Worm (Caenorhabditis elegans) whole organism, mixed stage, embryonic: ENCODE results near the gene srh-5.

Experiments used
- M03D4.4 ChIP-seq: sonication (generic microtip); optimal IDR thresholded peaks from 2 replicates; lab custom pipeline; 2017; ENCODE audit warnings: mild to moderate bottlenecking, missing genetic modification characterization, missing compliant biosample characterization
- bed-3 ChIP-seq: fragments of 200-800 bp; sonication (Bioruptor generic); optimal IDR thresholded peaks from 3 replicates; lab custom pipeline; 2018; ENCODE audit warnings: mild to moderate bottlenecking, missing genetic modification characterization, moderate library complexity, missing compliant biosample characterization
- blmp-1 ChIP-seq: fragments of 150-350 bp; optimal IDR thresholded peaks from 2 replicates; lab custom pipeline; 2014; ENCODE audit warnings: missing biosample characterization, missing genetic modification characterization
- ceh-39 ChIP-seq: fragments of 150-350 bp; optimal IDR thresholded peaks from 2 replicates; lab custom pipeline; 2014; ENCODE audit warnings: missing biosample characterization, missing genetic modification characterization
- ceh-43 ChIP-seq: fragments of 200-800 bp; sonication (Bioruptor generic); optimal IDR thresholded peaks from 2 replicates; lab custom pipeline; 2018; ENCODE audit warnings: mild to moderate bottlenecking, missing genetic modification characterization, moderate library complexity, missing compliant biosample characterization
- ceh-83 ChIP-seq: fragments of 200-800 bp; sonication (Bioruptor generic); optimal IDR thresholded peaks from 2 replicates; lab custom pipeline; 2018; ENCODE audit warnings: mild to moderate bottlenecking, missing genetic modification characterization, missing compliant biosample characterization
- ces-1 ChIP-seq: fragments of 150-350 bp; optimal IDR thresholded peaks from 2 replicates; lab custom pipeline; 2014; ENCODE audit warnings: missing biosample characterization, missing genetic modification reagents, missing genetic modification characterization
- elt-1 ChIP-seq: sonication (generic microtip); optimal IDR thresholded peaks from 2 replicates; lab custom pipeline; 2017; ENCODE audit warnings: missing genetic modification characterization, mild to moderate bottlenecking, missing compliant biosample characterization, antibody characterized with exemption, moderate library complexity, borderline replicate concordance; ENCODE audit not compliant: insufficient read depth
- elt-3 ChIP-seq: fragments of 150-350 bp; optimal IDR thresholded peaks from 2 replicates; lab custom pipeline; 2014; ENCODE audit warnings: missing biosample characterization, missing genetic modification characterization
- hlh-1 ChIP-seq: fragments of 150-350 bp; optimal IDR thresholded peaks from 2 replicates; lab custom pipeline; 2014; ENCODE audit warnings: missing biosample characterization, missing genetic modification reagents, missing genetic modification characterization
- lin-13 ChIP-seq: fragments of 150-350 bp; optimal IDR thresholded peaks from 2 replicates; lab custom pipeline; 2014; ENCODE audit warnings: missing biosample characterization, missing genetic modification characterization
- lin-32 ChIP-seq: fragments of 200-800 bp; sonication (Bioruptor generic); optimal IDR thresholded peaks from 2 replicates; lab custom pipeline; 2018; ENCODE audit warnings: mild to moderate bottlenecking, missing genetic modification characterization, missing compliant biosample characterization
- lsy-2 ChIP-seq: fragments of 150-350 bp; optimal IDR thresholded peaks from 2 replicates; lab custom pipeline; 2014; ENCODE audit warnings: missing biosample characterization, missing genetic modification characterization
- mab-5 ChIP-seq: fragments of 150-350 bp; optimal IDR thresholded peaks from 2 replicates; lab custom pipeline; 2014; ENCODE audit warnings: missing biosample characterization, missing genetic modification characterization
- mep-1 ChIP-seq: fragments of 150-350 bp; optimal IDR thresholded peaks from 2 replicates; lab custom pipeline; 2017; ENCODE audit warnings: missing biosample characterization, missing genetic modification reagents, missing genetic modification characterization, inconsistent platforms
- mls-2 ChIP-seq: sonication (generic microtip); optimal IDR thresholded peaks from 2 replicates; lab custom pipeline; 2016; ENCODE audit warnings: mild to moderate bottlenecking, missing genetic modification characterization, moderate library complexity, missing compliant biosample characterization
- nhr-12 ChIP-seq: fragments of 150-350 bp; optimal IDR thresholded peaks from 2 replicates; lab custom pipeline; 2014; ENCODE audit warnings: missing biosample characterization, missing genetic modification characterization
- nhr-2 ChIP-seq: fragments of 150-350 bp; optimal IDR thresholded peaks from 2 replicates; lab custom pipeline; 2014; ENCODE audit warnings: missing biosample characterization, missing genetic modification characterization
- nhr-237 ChIP-seq: fragments of 150-350 bp; optimal IDR thresholded peaks from 2 replicates; lab custom pipeline; 2014; ENCODE audit warnings: missing biosample characterization, missing genetic modification characterization
- nhr-28 ChIP-seq: fragments of 150-350 bp; optimal IDR thresholded peaks from 2 replicates; lab custom pipeline; 2014; ENCODE audit warnings: missing biosample characterization, missing genetic modification characterization
- nhr-76 ChIP-seq: sonication (generic microtip); optimal IDR thresholded peaks from 2 replicates; lab custom pipeline; 2017; ENCODE audit warnings: missing biosample characterization, missing genetic modification characterization
- pha-4 ChIP-seq: fragments of 150-350 bp; optimal IDR thresholded peaks from 2 replicates; lab custom pipeline; 2018; ENCODE audit warnings: missing biosample characterization, missing genetic modification reagents, missing genetic modification characterization
- sem-2 ChIP-seq: fragments of 200-800 bp; sonication (Bioruptor generic); optimal IDR thresholded peaks from 2 replicates; lab custom pipeline; 2018; ENCODE audit warnings: mild to moderate bottlenecking, missing genetic modification characterization, missing compliant biosample characterization
- sptf-1 ChIP-seq: sonication (generic microtip); optimal IDR thresholded peaks from 2 replicates; lab custom pipeline; 2017; ENCODE audit warnings: mild to moderate bottlenecking, missing genetic modification characterization, moderate library complexity, missing compliant biosample characterization
- tbx-8 ChIP-seq: fragments of 200-800 bp; sonication (Bioruptor generic); optimal IDR thresholded peaks from 2 replicates; lab custom pipeline; 2018; ENCODE audit warnings: mild to moderate bottlenecking, missing genetic modification characterization, moderate library complexity, missing compliant biosample characterization
- unc-120 ChIP-seq: sonication (generic microtip); optimal IDR thresholded peaks from 2 replicates; lab custom pipeline; 2017; ENCODE audit warnings: missing genetic modification characterization, missing compliant biosample characterization; ENCODE audit not compliant: poor library complexity, severe bottlenecking
- unc-39 ChIP-seq: fragments of 150-350 bp; optimal IDR thresholded peaks from 2 replicates; lab custom pipeline; 2014; ENCODE audit warnings: missing biosample characterization, missing genetic modification characterization
- zip-8 ChIP-seq: fragments of 150-350 bp; optimal IDR thresholded peaks from 2 replicates; lab custom pipeline; 2014; ENCODE audit warnings: missing biosample characterization, missing genetic modification characterization
- ztf-11 ChIP-seq: fragments of 150-350 bp; optimal IDR thresholded peaks from 2 replicates; lab custom pipeline; 2014; ENCODE audit warnings: missing biosample characterization, missing genetic modification characterization

The srh-5 gene

ce11 chrV:1648000-1648399, 37.4 kb upstream of the srh-5 start, which contains the start of gene irld-45:
Gene irld-45, plus strand, starts transcription at chrV:1648300.
- TF ChIP-seq sem-2 (GFP tag; lab: Kevin White, UChicago) (no peak), ceh-39 (tag; lab: Kevin White, UChicago) (no peak), pha-4 (tag; lab: Kevin White, UChicago) (no peak), unc-39 (no peak), lin-13 (tag; lab: Kevin White, UChicago) (no peak), zip-8 (tag; lab: Kevin White, UChicago) (no peak), M03D4.4 (tag; lab: Kevin White, UChicago) (no peak), nhr-237 (tag; lab: Kevin White, UChicago) (no peak), mls-2 (no peak), mep-1 (tag; lab: Kevin White, UChicago) (no peak), nhr-76 (tag; lab: Kevin White, UChicago) (no peak), mab-5 (tag; lab: Kevin White, UChicago) (no peak), tbx-8 (GFP tag; lab: Kevin White, UChicago) (no peak)

ce11 chrV:1651045-1651444, 34.4 kb upstream of the srh-5 start, which contains the start of gene irld-44:
Gene irld-44, plus strand, starts transcription at chrV:1651345.
- TF ChIP-seq nhr-76 (tag; lab: Kevin White, UChicago), result no peak
- no peak for TF ChIP-seq ces-1 (GFP tag; lab: Kevin White, UChicago)
- TF ChIP-seq lsy-2 (tag; lab: Kevin White, UChicago), result no peak
- TF ChIP-seq sptf-1 (tag; lab: Kevin White, UChicago), result no peak
- TF ChIP-seq sem-2 (GFP tag; lab: Kevin White, UChicago), result no peak
- no peak for TF ChIP-seq tbx-8 (GFP tag; lab: Kevin White, UChicago)
- TF ChIP-seq mls-2, result no peak
- TF ChIP-seq nhr-237 (tag; lab: Kevin White, UChicago), result no peak
- TF ChIP-seq nhr-28, result no peak
- TF ChIP-seq ztf-11 (tag; lab: Kevin White, UChicago), result no peak
- no peak for TF ChIP-seq elt-1 (tag; lab: Kevin White, UChicago)
- no peak for TF ChIP-seq mep-1 (tag; lab: Kevin White, UChicago)
- TF ChIP-seq lin-32 (GFP tag; lab: Kevin White, UChicago), result no peak
- TF ChIP-seq nhr-2 (tag; lab: Kevin White, UChicago), result no peak
- no peak for TF ChIP-seq hlh-1 (tag; lab: Kevin White, UChicago)
- no peak for TF ChIP-seq unc-39
- no peak for TF ChIP-seq mab-5 (tag; lab: Kevin White, UChicago)
- TF ChIP-seq ceh-43 (GFP tag; lab: Kevin White, UChicago), result no peak
- no peak for TF ChIP-seq elt-3
- no peak for TF ChIP-seq ceh-83 (GFP tag; lab: Kevin White, UChicago)

DNA sequence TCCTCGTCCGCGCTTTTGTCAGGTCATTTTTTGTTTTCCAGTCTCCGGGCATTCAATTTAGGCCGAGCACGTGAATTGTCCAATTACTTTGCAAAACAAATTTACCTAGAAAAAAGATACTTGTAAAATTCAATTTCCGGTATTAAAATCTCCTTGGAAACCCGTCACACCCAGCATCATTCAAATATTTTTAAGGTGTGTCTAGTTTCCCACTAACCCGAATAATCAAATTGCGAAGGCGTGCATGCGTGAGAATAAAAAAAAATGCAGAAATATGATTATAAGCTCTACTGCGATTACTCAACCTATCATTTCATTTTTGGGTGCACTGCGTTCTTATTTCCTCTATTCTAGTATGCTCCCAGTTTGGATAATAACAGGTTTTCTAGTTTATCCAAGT, 30.6 kb upstream of the srh-5 start, which contains the start of gene irld-11:
TSS of gene irld-11 (plus strand) at position 301 of the 400 bp plus-strand sequence.
- TF ChIP-seq nhr-237 (tag; lab: Kevin White, UChicago), result no peak

DNA sequence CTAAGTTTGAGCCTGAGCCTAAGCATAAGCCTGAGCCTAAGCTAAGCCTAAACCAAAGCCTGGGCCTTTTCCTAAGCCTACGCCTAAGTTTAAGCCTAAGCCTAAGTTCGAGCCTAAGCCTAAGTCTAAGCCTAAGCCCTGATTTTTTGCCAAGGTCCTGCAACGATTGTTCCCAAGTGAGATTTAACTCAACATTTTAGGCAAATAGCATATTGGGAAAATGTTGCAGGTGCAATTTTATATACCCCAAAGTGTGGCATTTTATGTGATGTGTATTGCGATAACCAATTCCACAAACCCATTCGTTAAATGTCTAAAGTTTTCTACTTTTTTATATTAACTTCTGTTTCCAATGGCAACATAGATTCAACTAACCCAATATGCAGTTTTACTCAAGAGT, 23.2 kb upstream of the srh-5 start, which contains the start of gene irld-40:
TSS of gene irld-40 (plus strand) at position 301 of the 400 bp plus-strand sequence.
- TF ChIP-seq ces-1 (GFP tag; lab: Kevin White, UChicago) (no peak), mab-5 (tag; lab: Kevin White, UChicago) (no peak), unc-120 (tag; lab: Kevin White, UChicago) (no peak), blmp-1 (tag; lab: Kevin White, UChicago) (no peak), nhr-12 (tag; lab: Kevin White, UChicago) (no peak), ztf-11 (tag; lab: Kevin White, UChicago) (no peak), nhr-28 (no peak), unc-39 (no peak)

ce11 chrV:1664921-1665320, 20.5 kb upstream of the srh-5 start, which contains the start of gene K04F1.9:
Gene K04F1.9, plus strand, starts transcription at chrV:1665221.
- TF ChIP-seq ceh-83 (GFP tag; lab: Kevin White, UChicago), result no peak
- no peak for TF ChIP-seq pha-4 (tag; lab: Kevin White, UChicago)
- no peak for TF ChIP-seq ceh-39 (tag; lab: Kevin White, UChicago)
- TF ChIP-seq hlh-1 (tag; lab: Kevin White, UChicago), result no peak
- no peak for TF ChIP-seq bed-3
- no peak for TF ChIP-seq M03D4.4 (tag; lab: Kevin White, UChicago)
- no peak for TF ChIP-seq unc-120 (tag; lab: Kevin White, UChicago)
- TF ChIP-seq zip-8 (tag; lab: Kevin White, UChicago), result no peak
- no peak for TF ChIP-seq mab-5 (tag; lab: Kevin White, UChicago)
- TF ChIP-seq nhr-76 (tag; lab: Kevin White, UChicago), result no peak
- no peak for TF ChIP-seq nhr-237 (tag; lab: Kevin White, UChicago)
- TF ChIP-seq sptf-1 (tag; lab: Kevin White, UChicago), result no peak
- TF ChIP-seq mls-2, result no peak
- no peak for TF ChIP-seq elt-1 (tag; lab: Kevin White, UChicago)
- no peak for TF ChIP-seq ztf-11 (tag; lab: Kevin White, UChicago)
